Worm (Caenorhabditis elegans) whole organism, L1 larva: ENCODE data around the gene cyc-2.2.

Experiments
- C34B4.2 ChIP-seq: sonication (generic microtip); optimal IDR thresholded peaks from 2 replicates; lab custom pipeline; 2017; ENCODE audit warnings: mild to moderate bottlenecking, missing genetic modification characterization, missing compliant biosample characterization
- Y116A8C.19 ChIP-seq: sonication (generic microtip); optimal IDR thresholded peaks from 2 replicates; lab custom pipeline; 2016; ENCODE audit warnings: missing compliant biosample characterization, missing genetic modification characterization, borderline replicate concordance
- aly-2 ChIP-seq: fragments of 150-350 bp; optimal IDR thresholded peaks from 2 replicates; lab custom pipeline; 2014; ENCODE audit warnings: missing biosample characterization, missing genetic modification characterization
- ama-1 ChIP-seq: fragments of 150-350 bp; optimal IDR thresholded peaks from 2 replicates; lab custom pipeline; 2014
- blmp-1 ChIP-seq: fragments of 150-350 bp; optimal IDR thresholded peaks from 2 replicates; lab custom pipeline; 2014; ENCODE audit warnings: missing biosample characterization, missing genetic modification characterization
- ceh-63 ChIP-seq: fragments of 200-800 bp; sonication (Bioruptor generic); optimal IDR thresholded peaks from 2 replicates; lab custom pipeline; 2018; ENCODE audit warnings: mild to moderate bottlenecking, missing genetic modification characterization, missing compliant biosample characterization
- efl-1 ChIP-seq, 4 experiments: fragments of 150-350 bp; optimal IDR thresholded peaks in 3 of 4; peaks in 1 of 4; 1 replicate in 1 of 4; 2 replicates in 3 of 4; lab custom pipeline; 2014; ENCODE audit warnings: missing biosample characterization in 2 of 4, missing genetic modification characterization in 2 of 4, missing genetic modification reagents in 2 of 4
- efl-3 ChIP-seq: fragments of 200-800 bp; sonication (Bioruptor generic); optimal IDR thresholded peaks from 2 replicates; lab custom pipeline; 2018; ENCODE audit warnings: mild to moderate bottlenecking, missing genetic modification characterization, missing compliant biosample characterization
- elt-2 ChIP-seq: sonication (generic microtip); optimal IDR thresholded peaks from 2 replicates; lab custom pipeline; 2016; ENCODE audit warnings: missing genetic modification characterization, mild to moderate bottlenecking, inconsistent platforms, missing compliant biosample characterization, missing genetic modification reagents
- fkh-4 ChIP-seq: sonication (generic microtip); optimal IDR thresholded peaks from 2 replicates; lab custom pipeline; 2016; ENCODE audit warnings: missing compliant biosample characterization, missing genetic modification characterization, borderline replicate concordance
- grh-1 ChIP-seq: fragments of 200-800 bp; sonication (Bioruptor generic); IDR thresholded peaks from 2 replicates; pipeline ENCODE4 v1.3.6; 2022; ENCODE audit warnings: missing genetic modification reagents, missing genetic modification characterization, missing compliant biosample characterization
- hlh-4 ChIP-seq: sonication (generic microtip); optimal IDR thresholded peaks from 2 replicates; lab custom pipeline; 2016; ENCODE audit warnings: mild to moderate bottlenecking, missing genetic modification characterization, missing compliant biosample characterization
- isw-1 ChIP-seq: fragments of 200-800 bp; sonication (Bioruptor generic); IDR thresholded peaks from 2 replicates; pipeline ENCODE4 v1.3.6; 2022; ENCODE audit warnings: missing genetic modification characterization, missing compliant biosample characterization
- lin-35 ChIP-seq, 2 experiments: fragments of 150-350 bp; optimal IDR thresholded peaks; 2 replicates each; lab custom pipeline; 2014; ENCODE audit warnings: missing biosample characterization in 2 of 2, missing genetic modification characterization in 2 of 2, missing genetic modification reagents in 2 of 2
- lin-39 ChIP-seq: fragments of 150-350 bp; optimal IDR thresholded peaks from 2 replicates; lab custom pipeline; 2014; ENCODE audit warnings: missing biosample characterization, missing genetic modification reagents, missing genetic modification characterization
- lir-3 ChIP-seq: sonication (generic microtip); optimal IDR thresholded peaks from 2 replicates; lab custom pipeline; 2016; ENCODE audit warnings: mild to moderate bottlenecking, missing genetic modification characterization, moderate library complexity, missing compliant biosample characterization; ENCODE audit not compliant: poor library complexity
- lsy-2 ChIP-seq, 2 experiments: fragments of 150-350 bp; optimal IDR thresholded peaks; 2 replicates each; lab custom pipeline; 2014; ENCODE audit warnings: missing biosample characterization in 2 of 2, missing genetic modification characterization in 2 of 2
- mab-9 ChIP-seq: fragments of 200-800 bp; sonication (Bioruptor generic); IDR thresholded peaks from 2 replicates; pipeline ENCODE4 v1.3.6; 2022; ENCODE audit warnings: missing genetic modification reagents, missing genetic modification characterization, missing compliant biosample characterization
- mef-2 ChIP-seq: fragments of 150-350 bp; optimal IDR thresholded peaks from 2 replicates; lab custom pipeline; 2014; ENCODE audit warnings: missing biosample characterization, missing genetic modification characterization
- nhr-237 ChIP-seq: fragments of 150-350 bp; optimal IDR thresholded peaks from 2 replicates; lab custom pipeline; 2014; ENCODE audit warnings: missing biosample characterization, missing genetic modification characterization
- nhr-28 ChIP-seq: fragments of 150-350 bp; optimal IDR thresholded peaks from 2 replicates; lab custom pipeline; 2014; ENCODE audit warnings: missing biosample characterization, missing genetic modification characterization
- nhr-71 ChIP-seq: sonication (generic microtip); optimal IDR thresholded peaks from 2 replicates; lab custom pipeline; 2016; ENCODE audit warnings: mild to moderate bottlenecking, missing genetic modification characterization, moderate library complexity, missing compliant biosample characterization
- nhr-77 ChIP-seq: fragments of 150-350 bp; optimal IDR thresholded peaks from 2 replicates; lab custom pipeline; 2014; ENCODE audit warnings: missing biosample characterization, missing genetic modification characterization
- nhr-84 ChIP-seq: sonication (generic microtip); optimal IDR thresholded peaks from 2 replicates; lab custom pipeline; 2017; ENCODE audit warnings: missing biosample characterization, missing genetic modification characterization
- pax-3 ChIP-seq: fragments of 200-800 bp; sonication (Bioruptor generic); optimal IDR thresholded peaks from 2 replicates; lab custom pipeline; 2018; ENCODE audit warnings: mild to moderate bottlenecking, missing genetic modification characterization, moderate library complexity, missing compliant biosample characterization
- pqm-1 ChIP-seq: sonication (generic microtip); optimal IDR thresholded peaks from 3 replicates; lab custom pipeline; 2017; ENCODE audit warnings: missing biosample characterization, missing genetic modification characterization
- rnt-1 ChIP-seq: sonication (generic microtip); optimal IDR thresholded peaks from 2 replicates; lab custom pipeline; 2016; ENCODE audit warnings: mild to moderate bottlenecking, missing genetic modification characterization, moderate library complexity, missing compliant biosample characterization
- skn-1 ChIP-seq: fragments of 150-350 bp; optimal IDR thresholded peaks from 2 replicates; lab custom pipeline; 2014; ENCODE audit warnings: missing biosample characterization, missing genetic modification characterization
- snpc-4 ChIP-seq: fragments of 150-350 bp; optimal IDR thresholded peaks from 2 replicates; lab custom pipeline; 2014; ENCODE audit warnings: missing biosample characterization, missing genetic modification characterization
- snu-23 ChIP-seq: sonication (generic microtip); optimal IDR thresholded peaks from 2 replicates; lab custom pipeline; 2016; ENCODE audit warnings: missing genetic modification characterization, missing compliant biosample characterization
- sptf-1 ChIP-seq: fragments of 150-350 bp; optimal IDR thresholded peaks from 2 replicates; lab custom pipeline; 2014; ENCODE audit warnings: missing biosample characterization, missing genetic modification characterization
- tlp-1 ChIP-seq: fragments of 150-350 bp; optimal IDR thresholded peaks from 2 replicates; lab custom pipeline; 2014; ENCODE audit warnings: missing biosample characterization, missing genetic modification characterization
- unc-30 ChIP-seq: sonication (generic microtip); optimal IDR thresholded peaks from 2 replicates; lab custom pipeline; 2017; ENCODE audit warnings: missing biosample characterization, missing genetic modification characterization
- unc-86 ChIP-seq: sonication (generic microtip); optimal IDR thresholded peaks from 2 replicates; lab custom pipeline; 2016; ENCODE audit warnings: missing genetic modification characterization, missing compliant biosample characterization
- unc-98 ChIP-seq: fragments of 200-800 bp; sonication (Bioruptor generic); IDR thresholded peaks from 2 replicates; pipeline ENCODE4 v1.3.6; 2022; ENCODE audit warnings: missing genetic modification characterization, missing compliant biosample characterization
- vab-15 ChIP-seq: sonication (generic microtip); optimal IDR thresholded peaks from 2 replicates; lab custom pipeline; 2017; ENCODE audit warnings: missing genotype, mild to moderate bottlenecking, missing genetic modification characterization, missing compliant biosample characterization
- zip-4 ChIP-seq: fragments of 200-800 bp; sonication (Bioruptor generic); optimal IDR thresholded peaks from 2 replicates; lab custom pipeline; 2018; ENCODE audit warnings: mild to moderate bottlenecking, missing genetic modification characterization, moderate library complexity, missing compliant biosample characterization
- ztf-4 ChIP-seq: fragments of 150-350 bp; optimal IDR thresholded peaks from 2 replicates; lab custom pipeline; 2014; ENCODE audit warnings: missing biosample characterization, missing genetic modification characterization

The cyc-2.2 gene

ce11 chrV:12596196-12596595, 15.8 kb downstream of the cyc-2.2 start, which contains the start of gene mma-1:
TSS of gene mma-1 (minus strand) at chrV:12596296.
- TF ChIP-seq ztf-4 (tag; lab: Kevin White, UChicago), result no peak
- TF ChIP-seq lin-35 (GFP tag; optimal IDR thresholded peaks at IDR 0.05; lab: Kevin White, UChicago), result no peak
- TF ChIP-seq mab-9 (GFP tag; lab: Robert Waterston, UW), result no peak
- TF ChIP-seq lin-39 (tag; lab: Kevin White, UChicago), result no peak
- no peak for TF ChIP-seq skn-1
- TF ChIP-seq nhr-84, result no peak
- TF ChIP-seq efl-1 (optimal IDR thresholded peaks at IDR 0.05; lab: Kevin White, UChicago), result no peak
- TF ChIP-seq efl-1 (GFP tag; optimal IDR thresholded peaks at IDR 0.05 in 1 of 2; lab: Kevin White, UChicago), result no peak
- no peak for TF ChIP-seq pax-3 (tag; lab: Kevin White, UChicago)
- TF ChIP-seq unc-30, result no peak
- TF ChIP-seq elt-2 (tag; lab: Kevin White, UChicago), result no peak
- TF ChIP-seq lir-3 (tag; lab: Kevin White, UChicago), result no peak
- no peak for TF ChIP-seq tlp-1 (tag; lab: Kevin White, UChicago)
- TF ChIP-seq snu-23 (GFP tag; lab: Kevin White, UChicago), result no peak
- TF ChIP-seq nhr-77 (tag; lab: Kevin White, UChicago), result no peak

- no peak for TF ChIP-seq nhr-28 (tag; lab: Kevin White, UChicago)
- TF ChIP-seq aly-2, result peak; percentile 26
Measured at ce11 chrV:12592379-12592778, 19.6 kb downstream of the cyc-2.2 start, which contains the start of gene C14C10.2. TSS of gene C14C10.2 (minus strand) at chrV:12592479.

ce11 chrV:12590601-12591000, 21.4 kb downstream of the cyc-2.2 start, which contains the start of gene ttr-43:
TSS of gene ttr-43 (minus strand) at chrV:12590701.
- TF ChIP-seq C34B4.2 (tag; lab: Kevin White, UChicago) (no peak), zip-4 (GFP tag; lab: Kevin White, UChicago) (no peak), hlh-4 (tag; lab: Kevin White, UChicago) (no peak), vab-15 (tag; lab: Kevin White, UChicago) (no peak), unc-98 (no peak), Y116A8C.19 (tag; lab: Kevin White, UChicago) (no peak), nhr-237 (tag; lab: Kevin White, UChicago) (no peak), aly-2 (no peak), nhr-71 (tag; lab: Kevin White, UChicago) (no peak), snpc-4 (tag; lab: Kevin White, UChicago) (no peak), mab-9 (GFP tag; lab: Robert Waterston, UW) (no peak)

ce11 chrV:12588030-12588429, 24.0 kb downstream of the cyc-2.2 start, which contains the start of gene C14C10.1:
TSS of gene C14C10.1 (plus strand) at chrV:12588330.
- TF ChIP-seq efl-3 (GFP tag; lab: Kevin White, UChicago), result no peak
- no peak for TF ChIP-seq snu-23 (GFP tag; lab: Kevin White, UChicago)
- TF ChIP-seq C34B4.2 (tag; lab: Kevin White, UChicago), result no peak
- TF ChIP-seq ceh-63, result no peak
- no peak for TF ChIP-seq lsy-2 (tag; optimal IDR thresholded peaks at IDR 0.05; lab: Kevin White, UChicago)
- no peak for TF ChIP-seq nhr-28 (tag; lab: Kevin White, UChicago)
- no peak for TF ChIP-seq rnt-1
- no peak for TF ChIP-seq blmp-1
- no peak for TF ChIP-seq ama-1 (lab: Kevin White, UChicago)
- TF ChIP-seq unc-86 (tag; lab: Kevin White, UChicago), result no peak
- TF ChIP-seq isw-1, result no peak
- TF ChIP-seq vab-15 (tag; lab: Kevin White, UChicago), result no peak
- no peak for TF ChIP-seq ztf-4 (tag; lab: Kevin White, UChicago)
- no peak for TF ChIP-seq pqm-1
- no peak for TF ChIP-seq nhr-237 (tag; lab: Kevin White, UChicago)
- no peak for TF ChIP-seq fkh-4 (tag; lab: Kevin White, UChicago)
- TF ChIP-seq zip-4 (GFP tag; lab: Kevin White, UChicago), result no peak
- TF ChIP-seq grh-1 (GFP tag; lab: Robert Waterston, UW), result no peak
- no peak for TF ChIP-seq mef-2
- TF ChIP-seq sptf-1 (tag; lab: Kevin White, UChicago), result no peak
